Worm (Caenorhabditis elegans) whole organism, L4 larva: ENCODE data around the gene zmp-1.

Source experiments
- F26F4.8 ChIP-seq: fragments of 200-800 bp; sonication (Bioruptor generic); conservative IDR thresholded peaks from 2 replicates; pipeline ENCODE4 v1.3.6; 2022; ENCODE audit warnings: missing genetic modification characterization, missing compliant biosample characterization
- F37D6.2 ChIP-seq: sonication (generic microtip); optimal IDR thresholded peaks from 2 replicates; lab custom pipeline; 2016; ENCODE audit warnings: mild to moderate bottlenecking, missing genetic modification characterization, missing compliant biosample characterization
- R02D3.7 ChIP-seq: fragments of 150-350 bp; sonication (generic microtip); optimal IDR thresholded peaks from 3 replicates; lab custom pipeline; 2014; ENCODE audit warnings: missing biosample characterization, missing genetic modification characterization
- T26A8.4 ChIP-seq: fragments of 200-800 bp; sonication (Bioruptor generic); IDR thresholded peaks from 2 replicates; pipeline ENCODE4 v1.3.6; 2022; ENCODE audit warnings: missing genetic modification characterization, missing compliant biosample characterization
- Y105C5A.15 ChIP-seq: fragments of 200-800 bp; sonication (Bioruptor generic); IDR thresholded peaks from 2 replicates; pipeline ENCODE4 v1.3.6; 2022; ENCODE audit warnings: missing genetic modification characterization, missing compliant biosample characterization
- arid-1 ChIP-seq: fragments of 200-800 bp; sonication (Bioruptor generic); conservative IDR thresholded peaks from 2 replicates; pipeline ENCODE4 v1.3.6; 2022; ENCODE audit warnings: missing genetic modification reagents, missing genetic modification characterization, missing compliant biosample characterization
- ceh-62 ChIP-seq: sonication (generic microtip); optimal IDR thresholded peaks from 2 replicates; lab custom pipeline; 2017; ENCODE audit warnings: missing biosample characterization, missing genetic modification characterization
- daf-16 ChIP-seq, 3 experiments: sonication (generic microtip); optimal IDR thresholded peaks; 2 replicates each; lab custom pipeline; 2016 to 2017; ENCODE audit warnings: missing genetic modification characterization in 3 of 3, missing genetic modification reagents in 3 of 3, mild to moderate bottlenecking in 2 of 3, missing compliant biosample characterization in 2 of 3, missing biosample characterization in 1 of 3, moderate library complexity in 1 of 3
- dmd-6 ChIP-seq: fragments of 200-800 bp; sonication (Bioruptor generic); IDR thresholded peaks from 2 replicates; pipeline ENCODE4 v1.3.6; 2022; ENCODE audit warnings: missing genetic modification reagents, missing genetic modification characterization, missing compliant biosample characterization
- duxl-1 ChIP-seq: sonication (generic microtip); optimal IDR thresholded peaks from 2 replicates; lab custom pipeline; 2016; ENCODE audit warnings: mild to moderate bottlenecking, missing genetic modification characterization, moderate library complexity, missing compliant biosample characterization; ENCODE audit not compliant: poor library complexity
- dve-1 ChIP-seq: sonication (generic microtip); optimal IDR thresholded peaks from 2 replicates; lab custom pipeline; 2017; ENCODE audit warnings: antibody characterized with exemption, mild to moderate bottlenecking, missing genetic modification characterization, missing compliant biosample characterization; ENCODE audit not compliant: insufficient read depth
- fkh-10 ChIP-seq: fragments of 150-350 bp; optimal IDR thresholded peaks from 2 replicates; lab custom pipeline; 2014; ENCODE audit warnings: missing biosample characterization, missing genetic modification reagents, missing genetic modification characterization
- gei-8 ChIP-seq: fragments of 200-800 bp; sonication (Bioruptor generic); optimal IDR thresholded peaks from 2 replicates; lab custom pipeline; 2018; ENCODE audit warnings: mild to moderate bottlenecking, missing genetic modification characterization, missing compliant biosample characterization
- hlh-11 ChIP-seq: fragments of 200-800 bp; sonication (Bioruptor generic); optimal IDR thresholded peaks from 2 replicates; lab custom pipeline; 2018; ENCODE audit warnings: mild to moderate bottlenecking, missing genetic modification characterization, missing compliant biosample characterization
- hlh-30 ChIP-seq: sonication (generic microtip); optimal IDR thresholded peaks from 2 replicates; lab custom pipeline; 2017; ENCODE audit warnings: antibody characterized with exemption, mild to moderate bottlenecking, missing genetic modification characterization, missing compliant biosample characterization; ENCODE audit not compliant: insufficient read depth
- hmg-1.1 ChIP-seq: fragments of 200-800 bp; sonication (Bioruptor generic); IDR thresholded peaks from 2 replicates; pipeline ENCODE4 v1.3.6; 2022; ENCODE audit warnings: missing genetic modification reagents, missing genetic modification characterization, missing compliant biosample characterization
- lim-7 ChIP-seq: fragments of 200-800 bp; sonication (Bioruptor generic); IDR thresholded peaks from 2 replicates; pipeline ENCODE4 v1.3.6; 2022; ENCODE audit warnings: missing genetic modification characterization, missing compliant biosample characterization
- lin-38 ChIP-seq: fragments of 200-800 bp; sonication (Bioruptor generic); IDR thresholded peaks from 2 replicates; pipeline ENCODE4 v1.3.6; 2022; ENCODE audit warnings: missing genetic modification reagents, missing genetic modification characterization, missing compliant biosample characterization
- lin-39 ChIP-seq: fragments of 150-350 bp; optimal IDR thresholded peaks from 2 replicates; lab custom pipeline; 2014; ENCODE audit warnings: missing biosample characterization, missing genetic modification reagents, missing genetic modification characterization
- lir-3 ChIP-seq: sonication (generic microtip); optimal IDR thresholded peaks from 2 replicates; lab custom pipeline; 2016; ENCODE audit warnings: mild to moderate bottlenecking, missing genetic modification characterization, missing compliant biosample characterization
- lsy-2 ChIP-seq, 2 experiments: fragments of 150-350 bp in 1 of 2; sonication (generic microtip) in 1 of 2; optimal IDR thresholded peaks; 2 replicates each; lab custom pipeline; 2014 to 2017; ENCODE audit warnings: missing biosample characterization in 2 of 2, missing genetic modification characterization in 2 of 2
- mep-1 ChIP-seq: fragments of 150-350 bp; sonication (generic microtip); optimal IDR thresholded peaks from 3 replicates; lab custom pipeline; 2014; ENCODE audit warnings: missing biosample characterization, missing genetic modification characterization
- mes-2 ChIP-seq: sonication (generic microtip); optimal IDR thresholded peaks from 2 replicates; lab custom pipeline; 2016; ENCODE audit warnings: missing genotype, mild to moderate bottlenecking, missing genetic modification characterization, missing compliant biosample characterization; ENCODE audit not compliant: poor library complexity, severe bottlenecking
- mxl-2 ChIP-seq: fragments of 200-800 bp; sonication (Bioruptor generic); conservative IDR thresholded peaks from 2 replicates; pipeline ENCODE4 v1.3.6; 2022; ENCODE audit warnings: missing genetic modification reagents, missing genetic modification characterization, missing compliant biosample characterization
- nhr-10 ChIP-seq: fragments of 150-350 bp; optimal IDR thresholded peaks from 2 replicates; lab custom pipeline; 2014; ENCODE audit warnings: missing biosample characterization, missing genetic modification characterization
- nhr-28 ChIP-seq: fragments of 150-350 bp; optimal IDR thresholded peaks from 2 replicates; lab custom pipeline; 2014; ENCODE audit warnings: missing biosample characterization, missing genetic modification characterization
- nhr-76 ChIP-seq: fragments of 150-350 bp; optimal IDR thresholded peaks from 2 replicates; lab custom pipeline; 2014; ENCODE audit warnings: missing biosample characterization, missing genetic modification characterization
- pha-4 ChIP-seq, 2 experiments: fragments of 150-350 bp in 1 of 2; fragments of 200-800 bp in 1 of 2; sonication (Bioruptor generic) in 1 of 2; IDR thresholded peaks in 1 of 2; optimal IDR thresholded peaks in 1 of 2; 2 replicates each; pipeline versions ENCODE4 v1.3.6 to Lab custom; 2014 to 2022; ENCODE audit warnings: missing genetic modification characterization in 2 of 2, missing genetic modification reagents in 2 of 2, missing biosample characterization in 1 of 2, missing compliant biosample characterization in 1 of 2
- spr-1 ChIP-seq: sonication (generic microtip); optimal IDR thresholded peaks from 2 replicates; lab custom pipeline; 2016; ENCODE audit warnings: mild to moderate bottlenecking, missing genetic modification characterization, missing compliant biosample characterization

The zmp-1 gene

DNA sequence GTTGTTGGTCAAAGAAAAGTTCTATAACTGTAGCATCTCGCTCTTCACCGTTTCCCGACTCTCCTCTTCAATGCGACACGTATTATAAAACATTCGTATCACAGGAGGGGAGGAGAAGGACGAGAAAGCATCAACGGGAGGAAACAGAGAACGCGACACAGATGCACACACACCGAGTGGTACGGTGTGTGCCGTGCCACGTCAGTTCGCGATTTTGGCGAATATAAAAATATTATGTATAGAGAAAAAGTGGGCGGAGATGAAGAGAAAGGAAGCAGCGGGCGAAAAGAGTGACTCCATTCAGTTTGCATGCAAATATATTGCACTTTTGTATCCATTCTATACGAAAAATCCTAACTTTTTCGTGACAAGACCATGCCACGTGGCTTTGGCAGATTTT, 18.0 kb downstream of the zmp-1 start (continued):
- TF ChIP-seq lin-38 (GFP tag; lab: Robert Waterston, UW) = peak; percentile 18; the same call in 1 of the 2 replicates
- TF ChIP-seq lim-7 (GFP tag; lab: Robert Waterston, UW) = no peak
- TF ChIP-seq ceh-62 (tag; lab: Kevin White, UChicago) = no peak
- 0 out of 2 replicates have a peak, but pooled peaks have one; percentile 14 for TF ChIP-seq dmd-6 (GFP tag; lab: Robert Waterston, UW)
- TF ChIP-seq mes-2 (tag; lab: Kevin White, UChicago) = peak; percentile 47
- peak; percentile 31 for TF ChIP-seq mep-1 (tag; lab: Kevin White, UChicago)
- TF ChIP-seq lsy-2 (tag; optimal IDR thresholded peaks at IDR 0.05; lab: Kevin White, UChicago) = peak in 1 of 2 experiments; percentile 9
- TF ChIP-seq duxl-1 (tag; lab: Kevin White, UChicago) = peak; percentile 39
- peak; percentile 79 for TF ChIP-seq hlh-11 (tag; lab: Kevin White, UChicago)
- no peak for TF ChIP-seq F37D6.2 (tag; lab: Kevin White, UChicago)
- no peak for TF ChIP-seq lin-39
- TF ChIP-seq nhr-76 (tag; lab: Kevin White, UChicago) = no peak
- no peak for TF ChIP-seq spr-1 (tag; lab: Kevin White, UChicago)
- TF ChIP-seq T26A8.4 (GFP tag; lab: Robert Waterston, UW) = no peak
- TF ChIP-seq R02D3.7 (tag; lab: Kevin White, UChicago) = no peak
- no peak; the same call in 1 of the 2 replicates for TF ChIP-seq pha-4 (GFP tag; IDR thresholded peaks at IDR 0.05; lab: Robert Waterston, UW)
- peak; percentile 24 for TF ChIP-seq pha-4 (tag; optimal IDR thresholded peaks at IDR 0.05; lab: Kevin White, UChicago)
- 0 out of 2 replicates have a peak, but pooled peaks have one; percentile 15 for TF ChIP-seq arid-1 (GFP tag; lab: Robert Waterston, UW)

DNA sequence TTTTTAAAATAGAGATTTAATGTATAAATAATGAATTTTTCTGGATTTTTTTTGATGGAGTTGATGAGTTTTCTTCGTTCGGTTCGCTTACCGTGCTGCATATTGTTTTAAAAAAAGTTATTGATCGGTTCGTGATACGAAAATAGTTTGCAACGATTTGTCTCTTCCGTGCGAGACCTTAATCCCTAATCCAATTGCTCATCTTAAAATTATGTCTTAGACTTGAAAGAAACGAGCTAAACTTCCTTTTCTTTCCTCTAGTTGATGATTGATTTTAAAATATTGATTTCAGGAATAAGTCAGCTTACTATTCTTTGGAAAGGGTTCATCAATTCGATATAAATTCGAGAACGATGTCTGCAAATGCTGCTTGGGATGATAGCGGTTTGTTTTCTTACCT, 24.3 kb downstream of the zmp-1 start, which contains the start of gene C28H8.3:
Gene C28H8.3, plus strand, starts transcription at position 293 of the 400 bp plus-strand sequence.
- TF ChIP-seq lir-3 (tag; lab: Kevin White, UChicago) (no peak), ceh-62 (tag; lab: Kevin White, UChicago) (no peak), daf-16 (GFP tag; optimal IDR thresholded peaks at IDR 0.05; lab: Kevin White, UChicago) (peak in 1 of 2 experiments; percentile 3), daf-16 (tag; optimal IDR thresholded peaks at IDR 0.05; lab: Kevin White, UChicago) (peak; percentile 3), lin-38 (GFP tag; lab: Robert Waterston, UW) (peak; percentile 53)

DNA sequence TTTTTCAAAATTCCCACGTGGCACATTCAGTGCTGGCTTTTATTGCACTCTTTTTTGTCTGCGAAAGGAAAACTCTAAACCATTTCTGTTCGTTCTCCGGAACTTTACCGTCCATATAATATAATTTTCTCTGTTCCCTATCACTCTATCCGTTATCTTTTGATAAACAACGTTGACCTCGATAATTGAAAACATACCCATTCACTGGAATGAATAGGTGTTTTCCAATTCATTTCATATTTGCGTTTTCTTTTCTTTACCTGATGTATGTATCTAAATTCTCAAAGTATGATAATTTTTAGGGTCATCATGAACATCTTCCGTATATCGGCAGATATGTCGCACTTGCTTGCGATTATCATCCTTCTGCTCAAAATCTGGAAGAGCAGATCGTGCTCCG, 26.0 kb downstream of the zmp-1 start, which contains the start of gene erd-2.2:
Gene erd-2.2, plus strand, starts transcription at position 301 of the 400 bp plus-strand sequence.
- TF ChIP-seq daf-16 (GFP tag; optimal IDR thresholded peaks at IDR 0.05; lab: Kevin White, UChicago) = no peak
- peak; percentile 62 for TF ChIP-seq daf-16 (tag; optimal IDR thresholded peaks at IDR 0.05; lab: Kevin White, UChicago)
- TF ChIP-seq nhr-10 (tag; lab: Kevin White, UChicago) = no peak

DNA sequence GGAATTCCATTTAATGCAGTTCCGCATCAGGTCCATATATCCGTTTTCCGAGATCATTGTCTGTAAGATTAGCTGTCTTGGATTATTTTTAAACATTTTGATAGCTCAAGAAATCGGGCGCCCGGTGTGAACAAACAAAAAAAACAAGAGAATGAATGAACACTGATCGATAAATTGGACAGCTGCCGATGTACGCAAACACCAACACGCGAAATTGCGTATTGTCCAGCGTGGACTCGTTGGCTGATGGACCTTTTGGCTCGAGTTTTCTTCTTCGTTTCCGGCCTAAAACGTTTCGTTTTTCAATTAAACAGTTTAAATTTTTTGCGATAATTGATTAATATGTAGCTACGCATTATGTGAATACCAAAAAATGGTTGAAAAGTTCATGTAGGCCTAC, 26.7 kb downstream of the zmp-1 start, which contains the start of gene dpff-1:
Gene dpff-1, minus strand, starts transcription at position 288 of the 400 bp plus-strand sequence.
- TF ChIP-seq mes-2 (tag; lab: Kevin White, UChicago) (peak; percentile 64), dmd-6 (GFP tag; lab: Robert Waterston, UW) (0 out of 2 replicates have a peak, but pooled peaks have one; percentile 7), lin-39 (no peak), mep-1 (tag; lab: Kevin White, UChicago) (peak; percentile 12), hlh-30 (tag; lab: Kevin White, UChicago) (peak; percentile 16), lsy-2 (tag; optimal IDR thresholded peaks at IDR 0.05; lab: Kevin White, UChicago) (peak in 1 of 2 experiments; percentile 43), dve-1 (tag; lab: Kevin White, UChicago) (peak; percentile 30), hlh-11 (tag; lab: Kevin White, UChicago) (peak; percentile 12), hmg-1.1 (GFP tag; lab: Robert Waterston, UW) (peak; percentile 39; the same call in 1 of the 2 replicates), gei-8 (GFP tag; lab: Kevin White, UChicago) (no peak), fkh-10 (no peak), R02D3.7 (tag; lab: Kevin White, UChicago) (no peak), mxl-2 (GFP tag; lab: Robert Waterston, UW) (no peak)

DNA sequence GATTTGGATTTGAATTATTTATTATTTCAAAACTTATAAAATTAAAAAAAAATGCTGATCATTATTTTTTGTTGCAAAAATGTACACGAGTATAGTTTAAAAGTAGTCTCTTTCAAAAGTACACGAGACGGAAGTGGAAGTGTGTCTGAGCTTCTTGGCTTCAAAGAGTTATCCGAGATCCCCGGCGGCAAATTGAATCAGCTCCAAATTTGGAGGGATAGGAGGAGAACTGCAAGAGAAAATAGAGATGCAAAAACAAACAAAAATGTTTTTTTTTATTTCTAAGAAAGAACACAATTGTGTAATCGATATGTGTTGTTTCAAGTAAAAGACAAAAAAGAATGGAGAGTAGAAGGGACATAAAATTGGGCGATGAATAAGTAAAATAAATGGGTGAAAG, 30.2 kb downstream of the zmp-1 start:
- TF ChIP-seq F26F4.8 (no peak), nhr-28 (tag; lab: Kevin White, UChicago) (no peak), Y105C5A.15 (GFP tag; lab: Robert Waterston, UW) (no peak), nhr-10 (tag; lab: Kevin White, UChicago) (no peak)
